Worm (Caenorhabditis elegans): ENCODE measurements around the gene ZC13.10.
A peak's percentile ranks its signal among the peaks of the same experiment; 100 is the strongest.

Gene ZC13.10

ce11 chrX:853604-854003 lies 48.8 kb downstream of the ZC13.10 start:
- peak; percentile 36 for TF ChIP-seq ceh-36 (tag; optimal IDR thresholded peaks at IDR 0.05)
- TF ChIP-seq F13C5.2 (tag; optimal IDR thresholded peaks at IDR 0.05): no peak
- no peak for TF ChIP-seq flt-1 (GFP tag; IDR thresholded peaks at IDR 0.05)

- TF ChIP-seq tbx-37 (GFP tag; conservative IDR thresholded peaks at IDR 0.05) (no peak), ets-7 (tag; optimal IDR thresholded peaks at IDR 0.05) (no peak), scrt-1 (GFP tag; IDR thresholded peaks at IDR 0.05) (0 out of 2 replicates have a peak, but pooled peaks have one; percentile 16), hmg-4 (GFP tag; optimal IDR thresholded peaks at IDR 0.05) (peak; percentile 60)
These were observed 49.6 kb downstream of the ZC13.10 start for ce11 chrX:852739-853268.

- no peak for TF ChIP-seq tra-4 (tag; optimal IDR thresholded peaks at IDR 0.05)
These were observed 51.0 kb downstream of the ZC13.10 start, which contains the start of gene igcm-1 for ce11 chrX:851421-851820. TSS of gene igcm-1 (minus strand) at chrX:851521.
